Worm (Caenorhabditis elegans) whole organism, early embryonic: Measurements from ENCODE around the gene swp-1.

Experiments used
- ama-1 ChIP-seq: fragments of 150-350 bp; optimal IDR thresholded peaks from 2 replicates; lab custom pipeline; 2014
- ceh-36 ChIP-seq: sonication (generic microtip); optimal IDR thresholded peaks from 2 replicates; lab custom pipeline; 2016; ENCODE audit warnings: missing genetic modification characterization, inconsistent platforms, missing compliant biosample characterization
- hmbx-1 ChIP-seq: sonication (generic microtip); optimal IDR thresholded peaks from 2 replicates; lab custom pipeline; 2016; ENCODE audit warnings: mild to moderate bottlenecking, missing genetic modification characterization, missing compliant biosample characterization
- hmg-4 ChIP-seq: fragments of 200-800 bp; sonication (Bioruptor generic); optimal IDR thresholded peaks from 2 replicates; lab custom pipeline; 2018; ENCODE audit warnings: mild to moderate bottlenecking, missing genetic modification characterization, missing compliant biosample characterization
- pes-1 ChIP-seq: fragments of 200-800 bp; sonication (Bioruptor generic); IDR thresholded peaks from 2 replicates; pipeline ENCODE4 v1.3.6; 2022; ENCODE audit warnings: missing genetic modification reagents, missing genetic modification characterization, missing compliant biosample characterization
- tbx-11 ChIP-seq: fragments of 200-800 bp; sonication (Bioruptor generic); IDR thresholded peaks from 2 replicates; pipeline ENCODE4 v1.3.6; 2022; ENCODE audit warnings: missing genetic modification characterization, missing compliant biosample characterization
- tra-4 ChIP-seq: sonication (generic microtip); optimal IDR thresholded peaks from 2 replicates; lab custom pipeline; 2017; ENCODE audit warnings: missing genetic modification characterization, missing compliant biosample characterization

DNA sequence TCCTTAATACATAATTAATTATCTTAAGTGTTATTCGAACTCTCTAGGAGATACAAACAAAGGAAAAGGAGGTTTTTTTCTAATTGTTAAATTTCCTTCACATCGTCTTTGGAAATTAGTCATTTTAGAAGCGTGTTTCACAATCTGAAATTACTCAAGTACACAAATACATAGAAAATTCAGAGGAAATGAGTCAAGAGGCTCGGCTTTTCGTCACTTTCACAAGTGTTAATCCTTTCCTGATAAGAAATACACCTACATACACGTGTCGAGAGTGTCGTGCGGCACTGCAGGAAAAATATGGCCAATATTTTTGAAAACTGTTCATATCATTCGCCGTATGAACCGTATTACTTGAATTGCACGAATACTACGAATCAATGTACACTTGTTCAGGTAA is 41.9 kb upstream of the swp-1 start, which contains the start of gene B0244.4:
- TF ChIP-seq hmg-4 (GFP tag; lab: Kevin White, UChicago) (no peak), ama-1 (no peak), tbx-11 (GFP tag; lab: Robert Waterston, UW) (no peak), hmbx-1 (tag; lab: Kevin White, UChicago) (no peak), ceh-36 (no peak), tra-4 (no peak), pes-1 (GFP tag; lab: Robert Waterston, UW) (no peak)
